Worm (Caenorhabditis elegans) whole organism, young adult: Measurements from ENCODE around the gene moa-1.
A peak's percentile ranks its signal among the peaks of the same experiment; 100 is the strongest.

Experiments
- B0035.1 ChIP-seq: sonication (generic microtip); optimal IDR thresholded peaks from 2 replicates; lab custom pipeline; 2016; ENCODE audit warnings: missing genetic modification characterization, mild to moderate bottlenecking, missing compliant biosample characterization, missing genotype, missing genetic modification reagents
- B0261.1 ChIP-seq: sonication (generic microtip); optimal IDR thresholded peaks from 2 replicates; lab custom pipeline; 2016; ENCODE audit warnings: mild to moderate bottlenecking, missing genetic modification characterization, moderate library complexity, missing compliant biosample characterization
- C06A6.2 ChIP-seq: fragments of 200-800 bp; sonication (Bioruptor generic); conservative IDR thresholded peaks from 2 replicates; pipeline ENCODE4 v1.3.6; 2022; ENCODE audit warnings: missing genetic modification characterization, missing compliant biosample characterization
- C17E4.6 ChIP-seq: fragments of 200-800 bp; sonication (Bioruptor generic); IDR thresholded peaks from 2 replicates; pipeline ENCODE4 v1.3.6; 2022; ENCODE audit warnings: missing genetic modification reagents, missing genetic modification characterization, missing compliant biosample characterization
- F10E7.11 ChIP-seq: sonication (generic microtip); optimal IDR thresholded peaks from 2 replicates; lab custom pipeline; 2017; ENCODE audit warnings: mild to moderate bottlenecking, missing genetic modification characterization, moderate library complexity, missing compliant biosample characterization
- F22D6.2 ChIP-seq: sonication (generic microtip); optimal IDR thresholded peaks from 2 replicates; lab custom pipeline; 2016; ENCODE audit warnings: mild to moderate bottlenecking, missing genetic modification characterization, missing compliant biosample characterization
- F33H1.4 ChIP-seq: fragments of 200-800 bp; sonication (Bioruptor generic); IDR thresholded peaks from 2 replicates; pipeline ENCODE4 v1.3.6; 2022; ENCODE audit warnings: missing genetic modification reagents, missing genetic modification characterization, missing compliant biosample characterization
- F37B4.10 ChIP-seq: fragments of 200-800 bp; sonication (Bioruptor generic); IDR thresholded peaks from 2 replicates; pipeline ENCODE4 v1.3.6; 2022; ENCODE audit warnings: missing genetic modification characterization, missing compliant biosample characterization
- F52B5.7 ChIP-seq: sonication (generic microtip); optimal IDR thresholded peaks from 2 replicates; lab custom pipeline; 2016; ENCODE audit warnings: mild to moderate bottlenecking, missing genetic modification characterization, missing compliant biosample characterization
- F55B11.4 ChIP-seq: sonication (generic microtip); optimal IDR thresholded peaks from 2 replicates; lab custom pipeline; 2016; ENCODE audit warnings: missing compliant biosample characterization, missing genetic modification characterization, borderline replicate concordance; ENCODE audit not compliant: insufficient read depth
- F57C9.4 ChIP-seq: sonication (generic microtip); optimal IDR thresholded peaks from 2 replicates; lab custom pipeline; 2017; ENCODE audit warnings: mild to moderate bottlenecking, missing genetic modification characterization, missing compliant biosample characterization
- T07F8.4 ChIP-seq: sonication (generic microtip); optimal IDR thresholded peaks from 2 replicates; lab custom pipeline; 2016; ENCODE audit warnings: mild to moderate bottlenecking, missing genetic modification characterization, moderate library complexity, missing compliant biosample characterization
- Y53G8AR.9 ChIP-seq: fragments of 200-800 bp; sonication (Bioruptor generic); conservative IDR thresholded peaks from 2 replicates; pipeline ENCODE4 v1.3.6; 2022; ENCODE audit warnings: missing genetic modification reagents, missing genetic modification characterization, missing compliant biosample characterization
- ZK185.1 ChIP-seq: sonication (generic microtip); optimal IDR thresholded peaks from 2 replicates; lab custom pipeline; 2016; ENCODE audit warnings: mild to moderate bottlenecking, missing genetic modification characterization, missing compliant biosample characterization; ENCODE audit not compliant: poor library complexity, severe bottlenecking
- aptf-2 ChIP-seq: fragments of 200-800 bp; sonication (Bioruptor generic); conservative IDR thresholded peaks from 2 replicates; pipeline ENCODE4 v1.3.6; 2022; ENCODE audit warnings: missing genetic modification reagents, missing genetic modification characterization, missing compliant biosample characterization
- attf-6 ChIP-seq: fragments of 200-800 bp; sonication (Bioruptor generic); IDR thresholded peaks from 2 replicates; pipeline ENCODE4 v1.3.6; 2022; ENCODE audit warnings: missing genetic modification reagents, missing genetic modification characterization, missing compliant biosample characterization
- bed-1 ChIP-seq: fragments of 200-800 bp; sonication (Bioruptor generic); IDR thresholded peaks from 2 replicates; pipeline ENCODE4 v1.3.6; 2022; ENCODE audit warnings: missing genetic modification reagents, missing genetic modification characterization, missing compliant biosample characterization
- cebp-1 ChIP-seq, 2 experiments: fragments of 200-800 bp in 1 of 2; sonication (Bioruptor generic) in 1 of 2; sonication (generic microtip) in 1 of 2; IDR thresholded peaks in 1 of 2; optimal IDR thresholded peaks in 1 of 2; 2 replicates each; pipeline versions ENCODE4 v1.3.6 to Lab custom; 2017 to 2022; ENCODE audit warnings: missing compliant biosample characterization in 2 of 2, missing genetic modification characterization in 2 of 2, mild to moderate bottlenecking in 1 of 2, missing genetic modification reagents in 1 of 2, moderate library complexity in 1 of 2
- ceh-100 ChIP-seq: fragments of 200-800 bp; sonication (Bioruptor generic); IDR thresholded peaks from 2 replicates; pipeline ENCODE4 v1.3.6; 2022; ENCODE audit warnings: missing genetic modification reagents, missing genetic modification characterization, missing compliant biosample characterization
- ceh-91 ChIP-seq: fragments of 200-800 bp; sonication (Bioruptor generic); IDR thresholded peaks from 2 replicates; pipeline ENCODE4 v1.3.6; 2022; ENCODE audit warnings: missing genetic modification reagents, missing genetic modification characterization, missing compliant biosample characterization
- chd-7 ChIP-seq: sonication (generic microtip); optimal IDR thresholded peaks from 2 replicates; lab custom pipeline; 2016; ENCODE audit warnings: mild to moderate bottlenecking, missing genetic modification characterization, moderate library complexity, missing compliant biosample characterization
- dpl-1 ChIP-seq: fragments of 150-350 bp; optimal IDR thresholded peaks from 2 replicates; lab custom pipeline; 2014; ENCODE audit warnings: missing biosample characterization, missing genetic modification reagents, missing genetic modification characterization
- efl-1 ChIP-seq: fragments of 150-350 bp; optimal IDR thresholded peaks from 2 replicates; lab custom pipeline; 2014; ENCODE audit warnings: missing biosample characterization, missing genetic modification reagents, missing genetic modification characterization
- egl-44 ChIP-seq: fragments of 200-800 bp; sonication (Bioruptor generic); IDR thresholded peaks from 2 replicates; pipeline ENCODE4 v1.3.6; 2022; ENCODE audit warnings: missing genetic modification reagents, missing genetic modification characterization, missing compliant biosample characterization
- ets-4 ChIP-seq: fragments of 200-800 bp; sonication (Bioruptor generic); optimal IDR thresholded peaks from 2 replicates; lab custom pipeline; 2018; ENCODE audit warnings: mild to moderate bottlenecking, missing genetic modification characterization, missing compliant biosample characterization
- him-1 ChIP-seq: sonication (generic microtip); optimal IDR thresholded peaks from 2 replicates; lab custom pipeline; 2016; ENCODE audit warnings: missing genotype, missing genetic modification reagents, missing genetic modification characterization, missing compliant biosample characterization
- hlh-26 ChIP-seq: fragments of 200-800 bp; sonication (Bioruptor generic); conservative IDR thresholded peaks from 2 replicates; pipeline ENCODE4 v1.3.6; 2022; ENCODE audit warnings: missing genetic modification reagents, missing genetic modification characterization, missing compliant biosample characterization
- hmg-20 ChIP-seq: fragments of 200-800 bp; sonication (Bioruptor generic); IDR thresholded peaks from 2 replicates; pipeline ENCODE4 v1.3.6; 2022; ENCODE audit warnings: missing genetic modification reagents, missing genetic modification characterization, missing compliant biosample characterization
- hrde-1 ChIP-seq: sonication (generic microtip); optimal IDR thresholded peaks from 2 replicates; lab custom pipeline; 2016; ENCODE audit warnings: missing genetic modification characterization, mild to moderate bottlenecking, missing compliant biosample characterization, moderate library complexity, missing genotype, missing genetic modification reagents, borderline replicate concordance
- hsf-1 ChIP-seq: fragments of 200-800 bp; sonication (Bioruptor generic); IDR thresholded peaks from 2 replicates; pipeline ENCODE4 v1.3.6; 2022; ENCODE audit warnings: missing genetic modification reagents, missing genetic modification characterization, missing compliant biosample characterization
- lag-1 ChIP-seq: fragments of 200-800 bp; sonication (Bioruptor generic); IDR thresholded peaks from 2 replicates; pipeline ENCODE4 v1.3.6; 2022; ENCODE audit warnings: missing genetic modification reagents, missing genetic modification characterization, missing compliant biosample characterization
- lin-26 ChIP-seq: fragments of 200-800 bp; sonication (Bioruptor generic); IDR thresholded peaks from 2 replicates; pipeline ENCODE4 v1.3.6; 2022; ENCODE audit warnings: missing genetic modification reagents, missing genetic modification characterization, missing compliant biosample characterization
- lin-35 ChIP-seq, 3 experiments: fragments of 150-350 bp in 2 of 3; sonication (generic microtip) in 1 of 3; optimal IDR thresholded peaks; 2 replicates each; lab custom pipeline; 2014 to 2018; ENCODE audit warnings: missing biosample characterization in 3 of 3, missing genetic modification characterization in 3 of 3, missing genetic modification reagents in 3 of 3
- lir-1 ChIP-seq: fragments of 200-800 bp; sonication (Bioruptor generic); conservative IDR thresholded peaks from 2 replicates; pipeline ENCODE4 v1.3.6; 2022; ENCODE audit warnings: missing genetic modification reagents, missing genetic modification characterization, missing compliant biosample characterization
- mcd-1 ChIP-seq: fragments of 200-800 bp; sonication (Bioruptor generic); IDR thresholded peaks from 2 replicates; pipeline ENCODE4 v1.3.6; 2022; ENCODE audit warnings: missing genetic modification reagents, missing genetic modification characterization, missing compliant biosample characterization
- nfya-2 ChIP-seq: fragments of 200-800 bp; sonication (Bioruptor generic); IDR thresholded peaks from 2 replicates; pipeline ENCODE4 v1.3.6; 2022; ENCODE audit warnings: missing genetic modification reagents, missing genetic modification characterization, missing compliant biosample characterization
- nhr-179 ChIP-seq: sonication (generic microtip); optimal IDR thresholded peaks from 2 replicates; lab custom pipeline; 2016; ENCODE audit warnings: mild to moderate bottlenecking, missing genetic modification characterization, missing compliant biosample characterization
- pha-4 ChIP-seq: fragments of 150-350 bp; sonication (generic microtip); optimal IDR thresholded peaks from 2 replicates; lab custom pipeline; 2014; ENCODE audit warnings: missing biosample characterization, missing genetic modification reagents, missing genetic modification characterization
- rec-8 ChIP-seq, 2 experiments: sonication (generic microtip); optimal IDR thresholded peaks; 2 replicates each; lab custom pipeline; 2016; ENCODE audit warnings: mild to moderate bottlenecking in 2 of 2, missing genetic modification characterization in 2 of 2, missing genetic modification reagents in 2 of 2, missing genotype in 2 of 2, missing biosample characterization in 1 of 2, missing compliant biosample characterization in 1 of 2, moderate library complexity in 1 of 2
- rpc-1 ChIP-seq, 2 experiments: fragments of 150-350 bp in 1 of 2; sonication (generic microtip) in 1 of 2; optimal IDR thresholded peaks; 2 replicates each; lab custom pipeline; 2014 to 2018; ENCODE audit warnings: missing biosample characterization in 1 of 2, missing genetic modification characterization in 1 of 2, missing genetic modification reagents in 1 of 2, missing genotype in 1 of 2
- sdz-38 ChIP-seq: sonication (generic microtip); optimal IDR thresholded peaks from 2 replicates; lab custom pipeline; 2016; ENCODE audit warnings: missing genotype, missing genetic modification characterization, missing compliant biosample characterization
- snpc-3.4 ChIP-seq: sonication (generic microtip); optimal IDR thresholded peaks from 2 replicates; lab custom pipeline; 2017; ENCODE audit warnings: missing genetic modification characterization, mild to moderate bottlenecking, missing compliant biosample characterization, antibody characterized with exemption, moderate library complexity, missing genotype, missing genetic modification reagents
- somi-1 ChIP-seq: fragments of 200-800 bp; sonication (Bioruptor generic); optimal IDR thresholded peaks from 2 replicates; lab custom pipeline; 2018; ENCODE audit warnings: mild to moderate bottlenecking, missing genetic modification characterization, missing compliant biosample characterization
- sptf-2 ChIP-seq: fragments of 200-800 bp; sonication (Bioruptor generic); optimal IDR thresholded peaks from 2 replicates; lab custom pipeline; 2018; ENCODE audit warnings: mild to moderate bottlenecking, missing genetic modification characterization, missing compliant biosample characterization
- tlf-1 ChIP-seq: fragments of 200-800 bp; sonication (Bioruptor generic); optimal IDR thresholded peaks from 2 replicates; lab custom pipeline; 2018; ENCODE audit warnings: mild to moderate bottlenecking, missing genetic modification characterization, missing compliant biosample characterization
- unc-130 ChIP-seq: sonication (generic microtip); optimal IDR thresholded peaks from 2 replicates; lab custom pipeline; 2016; ENCODE audit warnings: missing genetic modification reagents, missing genetic modification characterization, missing compliant biosample characterization
- ztf-28 ChIP-seq: fragments of 200-800 bp; sonication (Bioruptor generic); IDR thresholded peaks from 2 replicates; pipeline ENCODE4 v1.3.6; 2022; ENCODE audit warnings: missing genetic modification reagents, missing genetic modification characterization, missing compliant biosample characterization

moa-1 gene

DNA sequence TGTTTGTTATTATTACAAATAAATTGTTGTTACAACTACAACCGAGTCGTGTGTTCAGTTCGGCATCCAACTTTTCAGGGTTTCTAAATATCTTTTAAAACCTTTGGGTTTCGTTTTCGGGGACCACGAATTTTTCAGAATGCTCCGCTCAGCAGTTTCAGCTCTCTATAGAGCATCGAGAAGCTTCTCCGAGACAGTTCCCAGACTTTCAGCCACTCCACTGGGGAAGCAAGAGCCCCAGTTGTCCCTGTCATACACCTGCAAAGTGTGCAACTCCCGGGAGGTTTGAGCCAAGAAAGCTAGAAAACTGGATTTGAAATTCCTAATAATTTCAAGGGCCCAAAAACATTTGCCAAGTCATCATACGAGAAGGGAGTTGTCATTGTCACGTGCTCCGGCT lies 18.3 kb downstream of the moa-1 start, which contains the start of gene F53A3.7 (continued):
- peak; percentile 70; the same call in 1 of the 2 replicates for TF ChIP-seq hsf-1 (GFP tag; lab: Robert Waterston, UW)
- TF ChIP-seq aptf-2 (GFP tag; lab: Robert Waterston, UW) = no peak
- TF ChIP-seq B0035.1 (tag; lab: Kevin White, UChicago) = no peak
- TF ChIP-seq F57C9.4 = no peak
- no peak for TF ChIP-seq efl-1 (GFP tag; lab: Kevin White, UChicago)
- peak in 1 of 3 experiments; percentile 1 for TF ChIP-seq lin-35 (GFP tag; optimal IDR thresholded peaks at IDR 0.05; lab: Kevin White, UChicago)
- TF ChIP-seq hrde-1 (tag; lab: Kevin White, UChicago) = peak; percentile 91
- 0 out of 2 replicates have a peak, but pooled peaks have one; percentile 56 for TF ChIP-seq nfya-2 (GFP tag; lab: Robert Waterston, UW)
- TF ChIP-seq ceh-91 (GFP tag; lab: Robert Waterston, UW) = no peak
- TF ChIP-seq ZK185.1 = no peak
- TF ChIP-seq hlh-26 (GFP tag; lab: Robert Waterston, UW) = no peak
- TF ChIP-seq rpc-1 (optimal IDR thresholded peaks at IDR 0.05; lab: Kevin White, UChicago) = no peak
- no peak for TF ChIP-seq rpc-1 (tag; optimal IDR thresholded peaks at IDR 0.05; lab: Kevin White, UChicago)
- peak; percentile 41 for TF ChIP-seq unc-130
- TF ChIP-seq him-1 (tag; lab: Kevin White, UChicago) = peak; percentile 57
- no peak for TF ChIP-seq F10E7.11 (tag; lab: Kevin White, UChicago)
- TF ChIP-seq C17E4.6 (GFP tag; lab: Robert Waterston, UW) = no peak
- TF ChIP-seq dpl-1 (GFP tag; lab: Kevin White, UChicago) = no peak
- TF ChIP-seq F33H1.4 (GFP tag; lab: Robert Waterston, UW) = no peak
- TF ChIP-seq rec-8 (tag; optimal IDR thresholded peaks at IDR 0.05; lab: Kevin White, UChicago) = no peak
- TF ChIP-seq F52B5.7 (tag; lab: Kevin White, UChicago) = no peak
- no peak for TF ChIP-seq somi-1 (GFP tag; lab: Kevin White, UChicago)
- peak; percentile 72 for TF ChIP-seq snpc-3.4 (tag; lab: Kevin White, UChicago)
- TF ChIP-seq T07F8.4 (tag; lab: Kevin White, UChicago) = no peak
- TF ChIP-seq sptf-2 (GFP tag; lab: Kevin White, UChicago) = no peak
- TF ChIP-seq Y53G8AR.9 (GFP tag; lab: Robert Waterston, UW) = peak; percentile 69; the same call in 1 of the 2 replicates
- no peak for TF ChIP-seq lin-26 (GFP tag; lab: Robert Waterston, UW)
- no peak for TF ChIP-seq lir-1 (GFP tag; lab: Robert Waterston, UW)
- peak; percentile 70 for TF ChIP-seq mcd-1 (GFP tag; lab: Robert Waterston, UW)
- no peak for TF ChIP-seq sdz-38 (tag; lab: Kevin White, UChicago)
- no peak for TF ChIP-seq F37B4.10 (GFP tag; lab: Robert Waterston, UW)
- no peak for TF ChIP-seq B0261.1 (tag; lab: Kevin White, UChicago)
- TF ChIP-seq bed-1 (GFP tag; lab: Robert Waterston, UW) = no peak
- no peak for TF ChIP-seq attf-6
- TF ChIP-seq ztf-28 (GFP tag; lab: Robert Waterston, UW) = no peak
- TF ChIP-seq pha-4 (tag; lab: Kevin White, UChicago) = no peak
- peak; percentile 30; the same call in 1 of the 2 replicates for TF ChIP-seq ceh-100 (GFP tag; lab: Robert Waterston, UW)
- TF ChIP-seq F22D6.2 (tag; lab: Kevin White, UChicago) = no peak
- TF ChIP-seq hmg-20 (GFP tag; lab: Robert Waterston, UW) = no peak
- TF ChIP-seq cebp-1 (GFP tag; IDR thresholded peaks at IDR 0.05; lab: Robert Waterston, UW) = no peak
- TF ChIP-seq cebp-1 (tag; optimal IDR thresholded peaks at IDR 0.05; lab: Kevin White, UChicago) = no peak
- no peak for TF ChIP-seq C06A6.2 (GFP tag; lab: Robert Waterston, UW)
- no peak for TF ChIP-seq F55B11.4 (tag; lab: Kevin White, UChicago)
- TF ChIP-seq ets-4 (GFP tag; lab: Kevin White, UChicago) = no peak
- no peak for TF ChIP-seq chd-7 (tag; lab: Kevin White, UChicago)
- TF ChIP-seq nhr-179 (tag; lab: Kevin White, UChicago) = peak; percentile 14
- TF ChIP-seq egl-44 (GFP tag; lab: Robert Waterston, UW) = no peak
- no peak for TF ChIP-seq lag-1
- peak; percentile 0 for TF ChIP-seq tlf-1
